Fruit fly (Drosophila melanogaster) whole organism, pupa: Measurements from ENCODE around the gene CG5001.

Experiments
- CG12605 ChIP-seq: fragments of 200-800 bp; sonication (Bioruptor generic); IDR thresholded peaks from 2 replicates; pipeline ENCODE4 v1.3.6; 2022; ENCODE audit warnings: missing biosample characterization, missing genetic modification characterization
- CG14655 ChIP-seq: fragments of 200-800 bp; sonication (Bioruptor generic); optimal IDR thresholded peaks from 3 replicates; lab custom pipeline; 2017; ENCODE audit warnings: mild to moderate bottlenecking, missing biosample characterization, missing genetic modification reagents, missing genetic modification characterization
- CG15710 ChIP-seq: fragments of 200-800 bp; sonication (Bioruptor generic); optimal IDR thresholded peaks from 2 replicates; lab custom pipeline; 2018; ENCODE audit warnings: missing biosample characterization, mild to moderate bottlenecking, missing genetic modification characterization, moderate library complexity
- CG32121 ChIP-seq: fragments of 200-800 bp; sonication (Bioruptor generic); IDR thresholded peaks from 2 replicates; pipeline ENCODE4 v1.3.6; 2022; ENCODE audit warnings: missing biosample characterization, missing genetic modification characterization
- CG34367 ChIP-seq: fragments of 200-800 bp; sonication (Bioruptor generic); optimal IDR thresholded peaks from 2 replicates; lab custom pipeline; 2018; ENCODE audit warnings: missing biosample characterization, mild to moderate bottlenecking, missing genetic modification characterization
- CG8159 ChIP-seq: fragments of 200-800 bp; sonication (Bioruptor generic); optimal IDR thresholded peaks from 3 replicates; lab custom pipeline; 2018; ENCODE audit warnings: missing biosample characterization, mild to moderate bottlenecking, missing genetic modification characterization, moderate library complexity
- CG8301 ChIP-seq: fragments of 200-800 bp; sonication (Bioruptor generic); optimal IDR thresholded peaks from 2 replicates; lab custom pipeline; 2018; ENCODE audit warnings: missing biosample characterization, mild to moderate bottlenecking, missing genetic modification characterization
- CG9948 ChIP-seq: fragments of 200-800 bp; sonication (Bioruptor generic); optimal IDR thresholded peaks from 2 replicates; lab custom pipeline; 2018; ENCODE audit warnings: missing biosample characterization, mild to moderate bottlenecking, missing genetic modification characterization, moderate library complexity
- EcR ChIP-seq: fragments of 200-800 bp; sonication (Bioruptor generic); optimal IDR thresholded peaks from 3 replicates; lab custom pipeline; 2019; ENCODE audit warnings: missing biosample characterization, missing genetic modification characterization, mild to moderate bottlenecking, moderate library complexity, missing genetic modification reagents
- Pif1A ChIP-seq: fragments of 200-800 bp; sonication (Bioruptor generic); optimal IDR thresholded peaks from 3 replicates; lab custom pipeline; 2016; ENCODE audit warnings: missing biosample characterization, missing genetic modification characterization
- Snoo ChIP-seq: fragments of 200-800 bp; sonication (Bioruptor generic); optimal IDR thresholded peaks from 3 replicates; lab custom pipeline; 2017; ENCODE audit warnings: missing biosample characterization, mild to moderate bottlenecking, missing genetic modification characterization, inconsistent platforms
- fd96Ca ChIP-seq: fragments of 200-800 bp; sonication (Bioruptor generic); IDR thresholded peaks from 3 replicates; pipeline ENCODE4 v1.3.6; 2022; ENCODE audit warnings: missing biosample characterization, missing genetic modification characterization
- gl ChIP-seq: fragments of 200-800 bp; sonication (Bioruptor generic); optimal IDR thresholded peaks from 2 replicates; lab custom pipeline; 2018; ENCODE audit warnings: missing biosample characterization, mild to moderate bottlenecking, missing genetic modification characterization
- rn ChIP-seq: fragments of 200-800 bp; sonication (Bioruptor generic); IDR thresholded peaks from 2 replicates; pipeline ENCODE4 v1.3.6; 2022; ENCODE audit warnings: missing biosample characterization, missing genetic modification characterization

DNA sequence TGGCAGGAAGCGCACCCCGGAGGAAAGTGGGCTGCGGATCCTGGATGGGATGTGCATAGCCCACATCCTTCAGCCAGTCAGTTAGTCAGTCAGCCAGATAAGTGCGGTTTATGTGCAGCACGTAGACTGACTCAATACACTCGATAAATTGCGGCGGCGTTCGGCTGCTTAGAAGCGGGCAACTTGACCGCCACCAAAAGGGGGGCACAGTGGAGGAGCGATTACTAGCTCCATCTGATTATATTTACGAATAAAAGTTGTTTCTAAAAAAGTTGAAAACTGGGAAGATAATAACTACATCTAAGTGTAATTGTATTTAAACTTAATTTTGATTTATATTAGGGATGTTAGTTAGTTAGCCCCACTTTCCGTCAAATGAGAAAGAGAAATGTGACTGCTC is 16.9 kb downstream of the CG5001 start:
- TF ChIP-seq Pif1A (GFP tag; lab: Kevin White, UChicago), result no peak
- no peak for TF ChIP-seq CG15710 (tag; lab: Kevin White, UChicago)
- TF ChIP-seq EcR (GFP tag; lab: Kevin White, UChicago), result no peak
- TF ChIP-seq CG14655, result no peak
- no peak for TF ChIP-seq fd96Ca (GFP tag; lab: Robert Waterston, UW)
- TF ChIP-seq CG32121 (GFP tag; lab: Robert Waterston, UW), result no peak
- no peak for TF ChIP-seq CG9948 (tag; lab: Kevin White, UChicago)
- no peak for TF ChIP-seq gl (tag; lab: Kevin White, UChicago)
- no peak for TF ChIP-seq CG8301 (tag; lab: Kevin White, UChicago)
- no peak for TF ChIP-seq CG34367
- no peak for TF ChIP-seq rn (GFP tag; lab: Robert Waterston, UW)
- no peak for TF ChIP-seq Snoo (tag; lab: Kevin White, UChicago)
- no peak for TF ChIP-seq CG12605 (GFP tag; lab: Robert Waterston, UW)
- no peak for TF ChIP-seq CG8159
